Fruit fly (Drosophila melanogaster) ovary, adult (tissue): ENCODE data around the gene Nufip.

ENCODE experiments used
- CG17801 ChIP-seq: fragments of 200-800 bp; optimal IDR thresholded peaks from 2 replicates; lab custom pipeline; 2019; ENCODE audit warnings: missing biosample characterization, mild to moderate bottlenecking, missing genetic modification characterization, moderate library complexity; ENCODE audit not compliant: partially characterized antibody

Nufip gene

DNA sequence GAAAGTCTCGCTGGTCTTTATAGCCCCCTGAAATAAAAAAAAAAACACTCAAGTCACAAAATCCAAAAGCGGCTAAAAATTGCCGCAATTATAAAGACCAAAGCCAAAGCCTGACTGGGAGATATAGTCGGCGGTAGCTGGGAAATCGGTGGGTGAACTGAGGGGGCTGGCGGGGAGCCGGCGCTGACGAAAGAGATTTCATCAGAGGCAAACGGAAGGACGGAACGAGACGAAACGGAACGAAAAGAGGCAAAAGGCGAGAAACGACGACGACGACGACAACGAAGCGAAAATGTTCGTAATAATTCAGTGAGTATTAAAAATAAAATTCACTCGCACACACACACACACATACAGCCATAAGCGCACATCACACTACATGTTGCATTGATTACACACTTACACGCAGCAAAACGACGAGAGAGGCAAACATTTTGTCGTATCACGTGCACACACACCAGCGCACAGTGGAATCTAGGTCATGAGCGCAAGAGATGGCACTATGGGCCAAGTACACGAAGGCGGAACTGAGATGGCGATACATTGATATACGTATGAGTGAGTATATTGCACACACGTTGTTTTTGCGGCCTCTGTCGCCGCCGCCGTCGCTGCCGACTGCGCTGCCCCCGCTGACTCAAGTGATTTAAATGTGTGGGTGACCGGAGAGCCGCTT, 10.9 kb upstream of the Nufip start:
- peak; percentile 62 for TF ChIP-seq CG17801 (GFP tag; lab: Kevin White, UChicago)

DNA sequence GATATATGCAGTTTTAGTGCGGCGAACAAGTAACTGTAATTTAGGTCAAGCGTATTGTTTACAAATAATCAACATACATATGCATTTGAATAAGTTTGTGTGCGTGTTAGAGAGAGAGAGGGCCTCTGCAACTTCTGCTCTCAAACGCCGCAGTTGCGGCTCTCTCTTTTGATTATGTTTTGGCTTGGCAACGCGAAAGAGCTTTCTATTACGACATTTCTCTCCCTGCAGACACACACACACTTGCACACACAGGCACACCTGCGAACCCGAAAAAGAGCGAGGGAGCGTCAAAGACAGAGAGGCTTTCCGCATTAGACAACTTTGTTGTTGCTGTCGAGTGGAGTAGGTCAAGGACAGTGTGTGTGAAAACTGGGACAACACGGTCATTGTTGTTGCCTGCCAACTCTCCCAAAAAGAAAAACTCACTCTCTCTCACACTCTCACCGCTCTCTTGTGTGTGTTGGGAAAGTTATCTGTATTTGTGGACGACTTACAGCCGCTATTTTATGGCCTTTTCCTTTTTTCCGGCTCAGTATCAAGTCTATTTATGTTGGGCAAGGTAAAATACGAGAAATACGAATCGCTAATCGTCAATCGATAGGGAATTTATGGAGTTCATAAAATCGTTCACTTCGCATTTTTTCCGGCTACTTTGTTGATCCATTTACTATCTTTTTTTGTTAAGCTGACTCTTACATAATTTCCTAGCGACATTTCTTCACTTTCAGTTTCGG, 9.1 kb upstream of the Nufip start:
- TF ChIP-seq CG17801 (GFP tag; lab: Kevin White, UChicago), result no peak

DNA sequence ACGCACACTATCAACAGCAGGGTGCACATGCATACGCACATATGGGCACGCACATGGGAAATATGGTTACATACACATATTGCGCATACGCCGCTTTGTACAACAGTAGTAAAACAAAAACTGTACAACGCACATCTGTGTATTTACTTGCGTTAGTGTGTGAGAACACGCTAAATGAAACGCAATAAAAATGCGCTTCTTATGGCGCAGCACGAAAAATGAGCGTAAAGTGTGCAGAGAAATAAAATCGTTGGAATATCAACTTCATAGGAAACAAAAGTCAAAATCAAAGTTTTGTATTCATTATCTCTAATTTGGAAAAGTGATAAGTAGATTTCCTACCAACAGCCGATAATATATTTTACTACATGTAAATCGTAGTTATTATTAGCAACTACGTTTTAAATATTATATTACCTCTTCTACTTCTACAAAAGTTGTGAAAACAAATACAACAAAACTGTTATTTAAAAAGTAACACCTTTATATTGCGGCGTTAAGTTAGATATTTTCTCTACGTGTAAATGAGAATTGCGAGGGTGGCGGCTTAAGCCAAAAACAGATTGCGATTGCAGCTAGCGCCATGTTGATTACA, 8.2 kb upstream of the Nufip start:
- TF ChIP-seq CG17801 (GFP tag; lab: Kevin White, UChicago), result no peak

DNA sequence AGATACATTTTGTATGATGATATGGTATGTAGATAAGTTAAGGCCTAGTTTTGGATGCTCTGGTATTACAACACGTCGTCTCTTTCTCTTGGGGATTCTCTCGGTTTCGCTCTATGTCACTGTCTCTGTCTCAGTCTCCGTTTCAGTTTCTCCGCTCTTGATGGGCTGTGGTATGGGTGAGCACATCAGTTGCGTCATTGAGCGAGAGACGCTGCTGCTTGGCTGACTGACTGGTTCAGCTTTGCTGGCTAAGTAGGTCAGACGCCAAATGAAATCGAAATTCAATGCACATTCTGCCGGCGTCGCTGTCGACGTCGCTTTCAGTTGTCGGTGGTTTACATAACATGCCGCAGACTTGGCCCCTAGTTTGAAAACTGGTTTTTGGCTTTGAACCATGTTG, 5.7 kb upstream of the Nufip start:
- no peak for TF ChIP-seq CG17801 (GFP tag; lab: Kevin White, UChicago)

DNA sequence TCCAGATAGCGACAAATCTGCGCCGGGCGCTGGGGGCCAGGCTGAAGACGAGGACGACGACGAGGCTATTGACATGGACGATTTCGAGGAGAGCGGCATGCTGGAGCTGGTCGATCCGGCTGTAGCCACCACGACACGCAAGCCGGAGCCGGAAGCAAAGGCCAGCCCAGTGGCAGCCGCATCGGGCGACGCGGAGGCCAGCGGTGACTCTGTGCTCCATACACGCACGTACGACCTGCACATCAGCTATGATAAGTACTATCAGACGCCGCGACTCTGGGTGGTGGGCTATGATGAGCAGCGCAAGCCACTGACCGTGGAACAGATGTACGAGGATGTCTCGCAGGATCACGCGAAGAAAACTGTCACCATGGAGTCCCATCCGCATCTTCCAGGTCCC, 1.6 kb upstream of the Nufip start:
- TF ChIP-seq CG17801 (GFP tag; lab: Kevin White, UChicago), result no peak

DNA sequence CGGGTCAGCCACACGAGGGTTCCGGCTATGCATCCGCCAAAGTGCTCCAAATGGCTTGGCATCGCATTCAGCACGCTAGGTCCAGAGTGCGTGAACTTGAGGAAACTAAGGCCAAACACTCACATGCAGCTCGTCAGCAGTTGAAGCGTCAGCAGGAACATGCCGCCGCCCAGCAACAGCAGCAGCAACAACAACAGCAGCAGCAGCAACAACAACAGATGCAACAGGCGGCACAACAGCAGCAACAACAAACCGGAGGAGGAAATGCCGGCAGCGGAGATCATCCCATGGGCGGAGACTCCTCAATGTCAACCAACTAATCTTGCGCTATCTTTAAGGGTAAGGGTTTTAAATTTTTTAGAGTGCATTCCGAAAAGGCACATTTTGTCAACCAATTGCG, 2.0 kb downstream of the Nufip start:
- no peak for TF ChIP-seq CG17801 (GFP tag; lab: Kevin White, UChicago)

DNA sequence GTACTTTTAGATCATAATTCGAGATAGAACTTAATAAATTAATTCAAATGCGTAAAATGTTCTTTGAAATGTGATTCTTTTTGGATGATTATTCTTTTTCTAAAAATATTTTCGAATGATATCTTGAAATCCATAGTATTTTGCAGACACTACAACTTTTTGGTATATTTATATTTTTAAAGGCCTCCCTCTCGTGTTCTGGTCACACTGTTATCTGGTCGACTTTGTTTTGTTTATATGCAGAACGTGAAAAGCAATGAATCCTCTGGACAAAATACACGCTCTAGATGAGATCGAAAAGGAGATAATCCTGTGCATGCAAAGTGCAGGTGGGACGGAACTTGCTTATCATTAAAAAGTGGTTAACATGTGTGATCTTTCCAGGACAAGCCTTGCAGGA, 2.5 kb downstream of the Nufip start, which contains the start of gene MED11:
Gene MED11, plus strand, starts transcription at position 210 of the 400 bp plus-strand sequence.
- TF ChIP-seq CG17801 (GFP tag; lab: Kevin White, UChicago), result no peak

DNA sequence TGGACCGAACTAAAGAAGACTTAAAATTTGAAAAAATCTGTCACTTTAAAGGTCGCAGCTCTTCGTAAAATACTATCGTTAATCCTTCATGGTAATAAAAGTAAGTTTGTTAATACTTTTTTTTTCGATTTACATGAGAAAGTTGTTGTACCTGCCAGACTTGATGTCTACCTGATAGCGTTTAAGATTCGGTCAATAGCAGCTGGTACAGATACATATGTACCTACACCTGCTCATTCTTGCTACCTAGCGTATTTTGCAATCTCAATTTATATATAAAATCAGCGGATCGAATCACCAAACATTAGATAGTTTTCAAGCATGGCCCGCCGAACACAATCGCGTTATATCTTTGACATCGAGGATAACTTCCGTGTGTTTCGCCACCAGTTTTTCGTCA, 4.0 kb downstream of the Nufip start, which contains the start of gene CG6885:
Gene CG6885, plus strand, starts transcription at position 301 of the 400 bp plus-strand sequence.
- TF ChIP-seq CG17801 (GFP tag; lab: Kevin White, UChicago), result no peak

DNA sequence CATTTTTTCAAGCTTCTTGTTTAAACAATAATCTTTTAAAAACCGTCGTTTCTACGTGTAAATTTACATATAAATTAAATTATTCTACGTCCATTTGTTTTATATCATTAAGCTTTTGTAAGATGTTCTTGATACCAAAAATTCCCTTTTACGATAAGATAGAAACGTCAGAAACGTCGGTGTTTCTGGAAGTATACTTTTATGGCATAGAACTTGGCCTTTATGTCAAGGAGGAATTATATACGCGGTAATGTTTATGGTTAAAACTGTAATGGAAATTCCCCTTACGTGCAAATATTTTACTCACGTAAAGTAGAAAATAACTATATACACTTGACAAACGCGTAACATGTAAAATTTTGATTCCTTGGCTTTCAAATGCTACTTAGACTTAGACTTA, 4.5 kb downstream of the Nufip start:
- TF ChIP-seq CG17801 (GFP tag; lab: Kevin White, UChicago), result no peak

DNA sequence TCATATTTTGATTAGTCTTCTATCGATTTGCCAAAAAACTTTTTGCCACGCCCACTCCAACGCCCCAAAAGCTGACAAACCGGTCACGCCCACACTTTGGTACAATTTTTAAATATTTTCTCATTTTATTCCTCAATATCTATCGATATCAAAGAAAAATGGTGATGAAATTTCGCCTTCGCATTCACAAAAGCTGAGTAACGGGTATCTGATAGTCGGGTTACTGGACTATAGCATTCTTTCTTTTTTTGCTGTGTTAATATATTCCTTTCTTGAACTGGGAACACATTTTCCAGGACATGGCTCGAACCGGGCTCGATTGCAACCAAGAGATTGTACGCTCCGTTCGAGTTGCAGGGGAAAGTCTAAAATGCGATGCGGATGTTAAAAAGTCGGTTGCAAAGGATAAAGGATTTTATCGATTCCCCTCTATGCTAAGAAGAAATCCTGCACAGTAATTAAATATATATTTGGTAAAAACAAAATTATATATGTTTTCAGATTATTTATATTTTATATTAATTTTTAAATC, 5.2 kb downstream of the Nufip start:
- no peak for TF ChIP-seq CG17801 (GFP tag; lab: Kevin White, UChicago)

DNA sequence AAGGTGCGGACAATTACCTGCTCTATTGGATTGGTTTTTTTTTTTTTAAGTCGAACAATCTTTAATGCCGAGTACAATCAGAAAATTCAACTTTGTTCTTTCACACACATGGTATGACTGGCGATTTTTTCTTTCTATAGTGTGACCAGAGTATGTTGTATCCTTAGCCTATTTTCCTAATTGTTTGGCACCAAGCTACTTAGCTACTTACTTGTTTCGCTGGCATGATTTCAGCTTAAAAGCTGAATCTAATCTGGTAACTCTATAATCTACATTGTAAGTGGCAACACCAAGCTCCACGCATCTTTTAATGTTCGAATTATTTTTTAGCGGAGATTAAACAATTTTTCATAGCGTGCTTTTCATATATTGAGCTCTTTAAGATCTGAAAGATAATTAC, 25.0 kb downstream of the Nufip start, which contains the start of gene CG12477:
Gene CG12477, minus strand, starts transcription at position 101 of the 400 bp plus-strand sequence.
- no peak for TF ChIP-seq CG17801 (GFP tag; lab: Kevin White, UChicago)

DNA sequence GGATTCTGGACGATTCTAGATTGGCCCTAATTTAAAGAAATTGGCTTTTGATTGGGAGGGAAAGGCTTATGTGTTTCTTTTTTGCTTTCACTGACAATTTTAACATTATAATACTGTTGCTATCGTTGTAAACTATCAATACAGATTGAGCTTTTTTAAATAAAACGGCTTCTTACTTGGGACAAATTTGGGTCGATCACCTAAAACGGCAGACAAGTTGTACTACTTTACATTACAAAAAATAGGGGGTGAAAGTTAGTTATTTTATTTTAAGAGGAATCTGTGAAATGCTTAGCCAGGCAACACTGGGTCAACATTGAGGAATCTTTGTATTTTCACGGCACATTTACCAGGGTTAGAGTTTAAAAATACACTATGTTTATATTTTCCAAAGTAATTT, 49.9 kb downstream of the Nufip start, which contains the start of gene Dic4:
Gene Dic4, minus strand, starts transcription at position 101 of the 400 bp plus-strand sequence.
- TF ChIP-seq CG17801 (GFP tag; lab: Kevin White, UChicago), result no peak
